Worm (Caenorhabditis elegans): Measurements from ENCODE around the gene grd-5.

- TF ChIP-seq unc-62 (GFP tag; optimal IDR thresholded peaks at IDR 0.05) = no peak
- TF ChIP-seq hmg-20 (GFP tag; IDR thresholded peaks at IDR 0.05) = no peak
- no peak for TF ChIP-seq pha-4 (tag; optimal IDR thresholded peaks at IDR 0.05)
- no peak for TF ChIP-seq B0019.2 (GFP tag; conservative IDR thresholded peaks at IDR 0.05)
- TF ChIP-seq nhr-27 (tag; optimal IDR thresholded peaks at IDR 0.05) = no peak
- TF ChIP-seq Y53G8AR.9 (GFP tag; conservative IDR thresholded peaks at IDR 0.05) = no peak
- no peak for TF ChIP-seq F22D6.2 (tag; optimal IDR thresholded peaks at IDR 0.05)
- TF ChIP-seq ama-1 (optimal IDR thresholded peaks at IDR 0.05) = no peak
- no peak for TF ChIP-seq ama-1 (GFP tag; optimal IDR thresholded peaks at IDR 0.05)
- no peak for TF ChIP-seq egl-44 (GFP tag; IDR thresholded peaks at IDR 0.05)
Measured at ce11 chrV:8621213-8621612, 2.4 kb downstream of the grd-5 start, which contains the start of gene idpc-2.
